Fruit fly (Drosophila melanogaster): ENCODE data around the gene Tmf.

The Tmf gene

DNA sequence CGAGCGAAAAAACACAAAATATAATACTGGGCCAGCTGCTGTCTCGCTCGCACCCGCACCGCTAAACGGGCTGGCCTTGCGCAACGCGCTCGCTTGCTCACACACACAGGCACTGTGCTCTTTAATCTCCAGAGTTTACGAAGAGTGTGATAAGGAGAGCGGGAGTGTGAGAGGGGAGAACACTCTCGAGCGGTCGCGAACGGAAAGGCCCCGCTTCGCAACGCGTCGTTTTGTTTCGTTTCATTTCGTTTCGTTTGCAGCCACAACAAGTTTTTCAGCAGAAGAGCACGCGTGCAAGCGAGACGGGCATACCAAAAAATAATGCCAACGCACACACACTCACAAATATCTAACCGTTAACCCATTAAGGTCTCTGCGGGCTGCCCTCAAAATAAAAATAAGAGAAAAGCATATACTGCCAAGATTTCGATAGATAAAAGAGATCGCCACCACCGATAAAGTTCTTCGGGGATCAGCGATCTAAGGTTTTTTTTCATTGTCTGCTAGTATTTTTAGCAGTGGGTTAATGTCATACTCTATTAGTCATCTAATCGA is 17.5 kb downstream of the Tmf start (continued):
- TF ChIP-seq Ptx1 (GFP tag; IDR thresholded peaks at IDR 0.05) = peak; percentile 68
- peak; percentile 69 for TF ChIP-seq lmd (GFP tag; IDR thresholded peaks at IDR 0.05)
- peak; percentile 35; the same call in 1 of the 2 replicates for TF ChIP-seq danr (GFP tag; IDR thresholded peaks at IDR 0.05)
- peak; percentile 71 for TF ChIP-seq CG2678 (tag; optimal IDR thresholded peaks at IDR 0.05)
- TF ChIP-seq Trl (optimal IDR thresholded peaks at IDR 0.05) = peak; percentile 70 to 77
- no peak for TF ChIP-seq Trl (GFP tag; optimal IDR thresholded peaks at IDR 0.05)
- TF ChIP-seq gcm (GFP tag; optimal IDR thresholded peaks at IDR 0.05) = no peak
- TF ChIP-seq CG2199 (GFP tag; IDR thresholded peaks at IDR 0.05) = peak; percentile 88
- TF ChIP-seq CG8359 (GFP tag; optimal IDR thresholded peaks at IDR 0.05; ENCODE audit: borderline replicate concordance) = no peak
- no peak for TF ChIP-seq ATbp (GFP tag; optimal IDR thresholded peaks at IDR 0.05)
- no peak for TF ChIP-seq CG12236 (GFP tag; optimal IDR thresholded peaks at IDR 0.05)
- no peak for TF ChIP-seq tap (tag; optimal IDR thresholded peaks at IDR 0.05)
- TF ChIP-seq Sry-δ (GFP tag; optimal IDR thresholded peaks at IDR 0.05) = peak; percentile 9
- peak; percentile 29; the same call in 1 of the 3 replicates for TF ChIP-seq CG34422 (GFP tag; IDR thresholded peaks at IDR 0.05)
- no peak for TF ChIP-seq crp (GFP tag; optimal IDR thresholded peaks at IDR 0.05)
- TF ChIP-seq fd96Cb (tag; optimal IDR thresholded peaks at IDR 0.05) = peak; percentile 42
- peak; percentile 30 for TF ChIP-seq exex (tag; optimal IDR thresholded peaks at IDR 0.05)
- no peak for TF ChIP-seq ham (GFP tag; IDR thresholded peaks at IDR 0.05)
- TF ChIP-seq Eip74EF (GFP tag; optimal IDR thresholded peaks at IDR 0.05) = no peak
- TF ChIP-seq E2f1 (GFP tag; IDR thresholded peaks at IDR 0.05) = peak; percentile 59
- TF ChIP-seq CkIIα-i1 (GFP tag; IDR thresholded peaks at IDR 0.05) = no peak
- no peak for TF ChIP-seq CG3726 (GFP tag; IDR thresholded peaks at IDR 0.05)
- no peak for TF ChIP-seq gcm2 (GFP tag; optimal IDR thresholded peaks at IDR 0.05)
- no peak for TF ChIP-seq ato (GFP tag; IDR thresholded peaks at IDR 0.05; ENCODE audit: partially characterized antibody)
- no peak for TF ChIP-seq kah (GFP tag; optimal IDR thresholded peaks at IDR 0.05)
- TF ChIP-seq croc (GFP tag; conservative IDR thresholded peaks at IDR 0.05) = no peak
- no peak for TF ChIP-seq emc (GFP tag; optimal IDR thresholded peaks at IDR 0.05)
- TF ChIP-seq CG10321 (GFP tag; IDR thresholded peaks at IDR 0.05) = peak; percentile 86
- TF ChIP-seq slp2 (GFP tag; optimal IDR thresholded peaks at IDR 0.05) = no peak
- no peak for TF ChIP-seq CG13123 (GFP tag; optimal IDR thresholded peaks at IDR 0.05)
- peak; percentile 48; the same call in 1 of the 2 replicates for TF ChIP-seq H2.0 (GFP tag; IDR thresholded peaks at IDR 0.05)
- TF ChIP-seq tup (GFP tag; optimal IDR thresholded peaks at IDR 0.05) = no peak
- TF ChIP-seq Nf-YA (GFP tag; IDR thresholded peaks at IDR 0.05) = peak; percentile 48; the same call in 1 of the 2 replicates
- TF ChIP-seq oc (tag; optimal IDR thresholded peaks at IDR 0.05) = peak; percentile 77
- no peak for TF ChIP-seq fd102C (GFP tag; optimal IDR thresholded peaks at IDR 0.05)
- no peak for TF ChIP-seq tll (GFP tag; optimal IDR thresholded peaks at IDR 0.05)
- TF ChIP-seq ems (GFP tag; optimal IDR thresholded peaks at IDR 0.05) = peak; percentile 26
- peak; percentile 61 for TF ChIP-seq HmgZ (tag; optimal IDR thresholded peaks at IDR 0.05)
- no peak for TF ChIP-seq cato (GFP tag; optimal IDR thresholded peaks at IDR 0.05; ENCODE audit: borderline replicate concordance)
- no peak for TF ChIP-seq repo (GFP tag; optimal IDR thresholded peaks at IDR 0.05)
- peak; percentile 55 for TF ChIP-seq Xrp1 (GFP tag; IDR thresholded peaks at IDR 0.05)
- 0 out of 2 replicates have a peak, but pooled peaks have one; percentile 33 for TF ChIP-seq CG4360 (GFP tag; IDR thresholded peaks at IDR 0.05)
- TF ChIP-seq B-H1 (GFP tag; IDR thresholded peaks at IDR 0.05) = peak; percentile 38; the same call in 1 of the 3 replicates
- TF ChIP-seq nerfin-1 (tag; optimal IDR thresholded peaks at IDR 0.05) = no peak
- TF ChIP-seq CG30020 (tag; optimal IDR thresholded peaks at IDR 0.05) = no peak
- peak; percentile 53 for TF ChIP-seq Meics (GFP tag; optimal IDR thresholded peaks at IDR 0.05)
- no peak for TF ChIP-seq CG10462 (GFP tag; optimal IDR thresholded peaks at IDR 0.05)
- TF ChIP-seq eve (GFP tag; optimal IDR thresholded peaks at IDR 0.05) = no peak
- TF ChIP-seq Bgb (GFP tag; IDR thresholded peaks at IDR 0.05; ENCODE audit: partially characterized antibody) = peak; percentile 32; the same call in 1 of the 2 replicates
- TF ChIP-seq CG6654 (GFP tag; optimal IDR thresholded peaks at IDR 0.05) = no peak

Measured in whole organism, embryonic.